Fruit fly (Drosophila melanogaster) whole organism, pupa: ENCODE results near the gene Drs.

Experiments used
- CG10348 ChIP-seq: fragments of 200-800 bp; sonication (Bioruptor generic); IDR thresholded peaks from 2 replicates; pipeline ENCODE4 v1.3.6; 2022; ENCODE audit warnings: missing biosample characterization, missing genetic modification characterization
- CG12605 ChIP-seq: fragments of 200-800 bp; sonication (Bioruptor generic); IDR thresholded peaks from 2 replicates; pipeline ENCODE4 v1.3.6; 2022; ENCODE audit warnings: missing biosample characterization, missing genetic modification characterization
- CG13204 ChIP-seq: fragments of 200-800 bp; sonication (Bioruptor generic); optimal IDR thresholded peaks from 2 replicates; lab custom pipeline; 2018; ENCODE audit warnings: missing biosample characterization, mild to moderate bottlenecking, missing genetic modification characterization, moderate library complexity
- CG14655 ChIP-seq: fragments of 200-800 bp; sonication (Bioruptor generic); optimal IDR thresholded peaks from 3 replicates; lab custom pipeline; 2017; ENCODE audit warnings: mild to moderate bottlenecking, missing biosample characterization, missing genetic modification reagents, missing genetic modification characterization
- CG15710 ChIP-seq: fragments of 200-800 bp; sonication (Bioruptor generic); optimal IDR thresholded peaks from 2 replicates; lab custom pipeline; 2018; ENCODE audit warnings: missing biosample characterization, mild to moderate bottlenecking, missing genetic modification characterization, moderate library complexity
- CG17806 ChIP-seq: fragments of 200-800 bp; sonication (Bioruptor generic); optimal IDR thresholded peaks from 2 replicates; lab custom pipeline; 2018; ENCODE audit warnings: missing biosample characterization, mild to moderate bottlenecking, missing genetic modification characterization, moderate library complexity
- CG32121 ChIP-seq: fragments of 200-800 bp; sonication (Bioruptor generic); IDR thresholded peaks from 2 replicates; pipeline ENCODE4 v1.3.6; 2022; ENCODE audit warnings: missing biosample characterization, missing genetic modification characterization
- CG34367 ChIP-seq: fragments of 200-800 bp; sonication (Bioruptor generic); optimal IDR thresholded peaks from 2 replicates; lab custom pipeline; 2018; ENCODE audit warnings: missing biosample characterization, mild to moderate bottlenecking, missing genetic modification characterization
- CG4496 ChIP-seq: fragments of 200-800 bp; sonication (Bioruptor generic); IDR thresholded peaks from 3 replicates; pipeline ENCODE4 v1.3.6; 2022; ENCODE audit warnings: missing biosample characterization, missing genetic modification characterization
- CG8159 ChIP-seq: fragments of 200-800 bp; sonication (Bioruptor generic); optimal IDR thresholded peaks from 3 replicates; lab custom pipeline; 2018; ENCODE audit warnings: missing biosample characterization, mild to moderate bottlenecking, missing genetic modification characterization, moderate library complexity
- CG8301 ChIP-seq: fragments of 200-800 bp; sonication (Bioruptor generic); optimal IDR thresholded peaks from 2 replicates; lab custom pipeline; 2018; ENCODE audit warnings: missing biosample characterization, mild to moderate bottlenecking, missing genetic modification characterization
- CG9948 ChIP-seq: fragments of 200-800 bp; sonication (Bioruptor generic); optimal IDR thresholded peaks from 2 replicates; lab custom pipeline; 2018; ENCODE audit warnings: missing biosample characterization, mild to moderate bottlenecking, missing genetic modification characterization, moderate library complexity
- D1 ChIP-seq: fragments of 200-800 bp; sonication (Bioruptor generic); optimal IDR thresholded peaks from 2 replicates; lab custom pipeline; 2018; ENCODE audit warnings: missing biosample characterization, mild to moderate bottlenecking, missing genetic modification characterization, moderate library complexity
- EcR ChIP-seq: fragments of 200-800 bp; sonication (Bioruptor generic); optimal IDR thresholded peaks from 3 replicates; lab custom pipeline; 2019; ENCODE audit warnings: missing biosample characterization, missing genetic modification characterization, mild to moderate bottlenecking, moderate library complexity, missing genetic modification reagents
- Ets98B ChIP-seq: fragments of 200-800 bp; sonication (Bioruptor generic); IDR thresholded peaks from 2 replicates; pipeline ENCODE4 v1.3.6; 2022; ENCODE audit warnings: missing biosample characterization, missing genetic modification characterization
- Pif1A ChIP-seq: fragments of 200-800 bp; sonication (Bioruptor generic); optimal IDR thresholded peaks from 3 replicates; lab custom pipeline; 2016; ENCODE audit warnings: missing biosample characterization, missing genetic modification characterization
- Pif1B ChIP-seq: fragments of 200-800 bp; sonication (Bioruptor generic); optimal IDR thresholded peaks from 3 replicates; lab custom pipeline; 2016; ENCODE audit warnings: missing biosample characterization, missing genetic modification characterization
- Snoo ChIP-seq: fragments of 200-800 bp; sonication (Bioruptor generic); optimal IDR thresholded peaks from 3 replicates; lab custom pipeline; 2017; ENCODE audit warnings: missing biosample characterization, mild to moderate bottlenecking, missing genetic modification characterization, inconsistent platforms
- fd96Ca ChIP-seq: fragments of 200-800 bp; sonication (Bioruptor generic); IDR thresholded peaks from 3 replicates; pipeline ENCODE4 v1.3.6; 2022; ENCODE audit warnings: missing biosample characterization, missing genetic modification characterization
- gl ChIP-seq: fragments of 200-800 bp; sonication (Bioruptor generic); optimal IDR thresholded peaks from 2 replicates; lab custom pipeline; 2018; ENCODE audit warnings: missing biosample characterization, mild to moderate bottlenecking, missing genetic modification characterization
- rn ChIP-seq: fragments of 200-800 bp; sonication (Bioruptor generic); IDR thresholded peaks from 2 replicates; pipeline ENCODE4 v1.3.6; 2022; ENCODE audit warnings: missing biosample characterization, missing genetic modification characterization

The Drs gene

dm6 chr3L:3408796-3409625 lies 39.7 kb downstream of the Drs start:
- no peak for TF ChIP-seq EcR
- no peak for TF ChIP-seq Ets98B (GFP tag; lab: Robert Waterston, UW)
- TF ChIP-seq CG17806 (tag; lab: Kevin White, UChicago), result no peak
- TF ChIP-seq CG9948 (tag; lab: Kevin White, UChicago), result no peak
- no peak for TF ChIP-seq gl (tag; lab: Kevin White, UChicago)
- no peak for TF ChIP-seq Pif1B
- TF ChIP-seq CG15710 (tag; lab: Kevin White, UChicago), result no peak

- TF ChIP-seq EcR (peak; percentile 93), CG12605 (GFP tag; lab: Robert Waterston, UW) (no peak), gl (tag; lab: Kevin White, UChicago) (peak; percentile 52), Snoo (tag; lab: Kevin White, UChicago) (no peak), CG4496 (no peak), CG17806 (tag; lab: Kevin White, UChicago) (no peak), CG32121 (GFP tag; lab: Robert Waterston, UW) (no peak), CG34367 (tag; lab: Kevin White, UChicago) (no peak), CG8159 (tag; lab: Kevin White, UChicago) (no peak), CG13204 (peak; percentile 2), CG9948 (tag; lab: Kevin White, UChicago) (no peak), CG15710 (tag; lab: Kevin White, UChicago) (no peak)
- TF ChIP-seq, all 21 proteins: peak for 3
These were observed 40.4 kb downstream of the Drs start for dm6 chr3L:3409626-3410301.

dm6 chr3L:3410978-3411629 lies 41.7 kb downstream of the Drs start:
- TF ChIP-seq gl (tag; lab: Kevin White, UChicago) (no peak), fd96Ca (no peak), CG12605 (GFP tag; lab: Robert Waterston, UW) (no peak), CG9948 (tag; lab: Kevin White, UChicago) (no peak), Pif1B (no peak), CG13204 (no peak), Snoo (tag; lab: Kevin White, UChicago) (no peak), CG32121 (GFP tag; lab: Robert Waterston, UW) (no peak), Pif1A (GFP tag; lab: Kevin White, UChicago) (no peak), Ets98B (GFP tag; lab: Robert Waterston, UW) (no peak), CG34367 (tag; lab: Kevin White, UChicago) (no peak), CG10348 (GFP tag; lab: Robert Waterston, UW) (no peak), rn (no peak), CG15710 (tag; lab: Kevin White, UChicago) (no peak), CG14655 (GFP tag; lab: Kevin White, UChicago) (no peak), CG8301 (tag; lab: Kevin White, UChicago) (no peak), CG8159 (tag; lab: Kevin White, UChicago) (no peak), D1 (tag; lab: Kevin White, UChicago) (no peak), CG17806 (tag; lab: Kevin White, UChicago) (no peak)
- TF ChIP-seq, all 21 proteins: peak for 0

- no peak for TF ChIP-seq CG12605 (GFP tag; lab: Robert Waterston, UW)
- no peak for TF ChIP-seq CG34367 (tag; lab: Kevin White, UChicago)
- no peak for TF ChIP-seq CG32121 (GFP tag; lab: Robert Waterston, UW)
- no peak for TF ChIP-seq CG13204
- TF ChIP-seq fd96Ca, result no peak
- no peak for TF ChIP-seq rn
- no peak for TF ChIP-seq CG14655 (GFP tag; lab: Kevin White, UChicago)
- no peak for TF ChIP-seq CG8301 (tag; lab: Kevin White, UChicago)
- TF ChIP-seq EcR, result no peak
- TF ChIP-seq Pif1A (GFP tag; lab: Kevin White, UChicago), result no peak
These were observed 42.3 kb downstream of the Drs start for dm6 chr3L:3411699-3412098.

dm6 chr3L:3414796-3415568 lies 45.6 kb downstream of the Drs start:
- no peak for TF ChIP-seq CG17806 (tag; lab: Kevin White, UChicago)
- no peak for TF ChIP-seq D1 (tag; lab: Kevin White, UChicago)
- TF ChIP-seq CG10348 (GFP tag; lab: Robert Waterston, UW), result no peak
- TF ChIP-seq, all 21 proteins: peak for 0
